Worm (Caenorhabditis elegans): ENCODE results near the gene aptf-1.

DNA sequence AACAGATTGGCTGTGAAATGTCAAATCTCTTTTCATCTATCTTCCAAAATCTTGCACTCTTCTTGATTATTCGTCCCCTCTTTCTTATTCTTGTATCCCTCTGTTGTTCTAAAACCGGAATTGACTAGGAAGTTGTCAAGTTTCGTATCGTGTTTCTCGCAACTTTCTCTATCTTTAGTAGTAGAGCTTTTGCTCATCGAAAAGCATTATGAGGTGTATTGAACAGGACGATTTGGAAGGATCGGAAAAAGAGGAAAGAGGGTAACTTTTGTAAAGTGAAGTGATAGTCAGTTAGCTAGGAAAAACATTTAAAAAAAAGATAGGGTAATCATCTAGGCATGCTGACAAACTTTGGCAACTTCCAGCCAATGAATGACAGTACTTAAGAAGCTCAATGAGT, 41.7 kb downstream of the aptf-1 start:
- TF ChIP-seq aly-2 (tag; optimal IDR thresholded peaks at IDR 0.05) (no peak), snpc-4 (tag; optimal IDR thresholded peaks at IDR 0.05) (no peak), nhr-11 (tag; optimal IDR thresholded peaks at IDR 0.05) (no peak), zag-1 (tag; optimal IDR thresholded peaks at IDR 0.05) (no peak)
